Fruit fly (Drosophila melanogaster): ENCODE measurements around the gene CG12016.

The CG12016 gene

DNA sequence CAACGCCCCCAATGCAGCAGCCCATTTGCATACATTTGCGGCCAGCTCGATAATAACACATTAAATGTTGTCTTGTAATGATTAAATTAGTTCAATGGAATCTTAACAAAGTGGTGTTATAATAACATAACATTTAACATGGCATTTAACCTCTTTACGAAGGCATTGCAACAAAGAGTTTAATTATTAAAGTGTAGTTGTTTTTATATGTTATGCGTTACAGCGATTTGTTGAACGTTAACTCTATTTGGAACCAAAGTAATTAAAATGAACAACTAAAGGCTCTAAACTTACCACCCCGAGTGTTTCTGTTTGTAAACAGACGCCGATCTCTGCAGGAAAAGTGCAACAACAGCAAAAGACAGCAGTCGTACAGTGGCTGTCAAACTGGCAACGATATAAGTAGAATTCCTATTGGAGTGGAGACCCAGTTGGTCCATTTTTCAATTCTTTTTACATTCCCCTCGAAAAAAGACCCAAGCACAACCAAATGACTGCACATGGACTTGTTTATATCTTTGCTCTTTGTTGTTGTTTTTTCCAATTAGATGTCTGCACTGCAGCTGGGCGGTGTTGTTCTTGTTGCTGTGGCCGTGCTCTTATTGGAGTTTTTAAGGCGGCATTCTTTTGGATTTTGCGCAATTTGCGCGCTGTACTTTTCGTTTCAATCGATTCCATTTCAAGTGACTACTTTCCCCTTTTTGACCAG lies 19.7 kb downstream of the CG12016 start:
- no peak for TF ChIP-seq CG8478 (optimal IDR thresholded peaks at IDR 0.05)
- TF ChIP-seq EcR (GFP tag; optimal IDR thresholded peaks at IDR 0.05) = no peak
- TF ChIP-seq Dll (optimal IDR thresholded peaks at IDR 0.05) = no peak
- no peak for TF ChIP-seq psq (optimal IDR thresholded peaks at IDR 0.05)
- TF ChIP-seq usp (GFP tag; optimal IDR thresholded peaks at IDR 0.05) = no peak
- TF ChIP-seq pan (optimal IDR thresholded peaks at IDR 0.05) = no peak

DNA sequence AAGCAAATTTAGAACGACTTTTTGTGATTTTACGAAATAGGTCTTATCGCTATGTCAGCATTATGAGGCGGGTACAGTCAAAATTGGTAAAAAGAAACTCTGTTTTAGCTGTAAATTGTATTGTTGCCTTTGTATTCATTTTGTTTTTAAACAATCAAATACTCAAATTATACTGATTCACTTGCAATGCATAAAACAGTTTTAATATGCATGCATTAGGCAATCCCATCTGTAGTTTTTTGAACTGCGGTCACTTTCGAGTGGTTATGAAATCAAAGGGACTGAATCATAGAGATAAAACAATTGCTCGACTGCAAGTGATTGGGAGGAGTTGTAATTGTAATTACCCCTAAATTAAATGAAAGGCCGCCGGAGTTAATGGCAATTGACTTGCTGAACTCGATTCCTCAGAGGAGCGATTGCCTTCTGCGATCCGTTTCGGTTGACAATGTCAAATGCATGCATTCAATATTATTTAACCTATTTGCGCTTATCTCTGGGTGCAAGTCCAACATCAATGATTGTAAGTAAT lies 20.4 kb downstream of the CG12016 start:
- TF ChIP-seq psq (optimal IDR thresholded peaks at IDR 0.05) (no peak), usp (GFP tag; optimal IDR thresholded peaks at IDR 0.05) (no peak), CG8478 (optimal IDR thresholded peaks at IDR 0.05) (no peak), pan (optimal IDR thresholded peaks at IDR 0.05) (no peak)

dm6 chr3L:3342307-3342940 lies 23.1 kb downstream of the CG12016 start:
- no peak for TF ChIP-seq usp (GFP tag; optimal IDR thresholded peaks at IDR 0.05)
- TF ChIP-seq pan (optimal IDR thresholded peaks at IDR 0.05) = peak; percentile 82

dm6 chr3L:3343260-3343659 lies 23.9 kb downstream of the CG12016 start:
- no peak for TF ChIP-seq pan (optimal IDR thresholded peaks at IDR 0.05)
- TF ChIP-seq Dll (optimal IDR thresholded peaks at IDR 0.05) = no peak
- TF ChIP-seq psq (optimal IDR thresholded peaks at IDR 0.05) = no peak
- no peak for TF ChIP-seq EcR (GFP tag; optimal IDR thresholded peaks at IDR 0.05)
- TF ChIP-seq usp (GFP tag; optimal IDR thresholded peaks at IDR 0.05) = no peak
- TF ChIP-seq CG8478 (optimal IDR thresholded peaks at IDR 0.05) = no peak

- TF ChIP-seq Dll (optimal IDR thresholded peaks at IDR 0.05) (no peak), EcR (GFP tag; optimal IDR thresholded peaks at IDR 0.05) (no peak), usp (GFP tag; optimal IDR thresholded peaks at IDR 0.05) (no peak), pan (optimal IDR thresholded peaks at IDR 0.05) (no peak), CG8478 (optimal IDR thresholded peaks at IDR 0.05) (no peak), psq (optimal IDR thresholded peaks at IDR 0.05) (no peak)
Observed at dm6 chr3L:3344528-3344927, 25.2 kb downstream of the CG12016 start.

DNA sequence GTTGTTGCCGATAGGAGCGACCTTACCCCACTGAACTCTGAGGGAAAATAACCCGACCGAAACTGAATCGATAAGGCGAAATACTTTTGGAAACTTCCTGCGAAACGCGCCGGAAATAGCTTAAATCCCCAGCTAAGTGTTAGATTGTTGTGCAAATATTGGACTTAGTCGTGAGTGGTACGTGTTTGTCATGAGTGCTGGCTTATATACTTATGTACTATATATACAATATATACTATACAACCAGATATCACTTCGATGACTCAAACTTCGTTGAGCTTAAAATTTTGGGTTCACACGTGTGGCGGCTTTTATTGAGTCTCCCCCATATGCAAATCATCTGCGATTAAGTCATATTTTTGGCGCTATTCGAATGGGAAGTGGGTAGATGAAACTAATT lies 26.9 kb downstream of the CG12016 start:
- TF ChIP-seq pan (optimal IDR thresholded peaks at IDR 0.05) = no peak
- no peak for TF ChIP-seq CG8478 (optimal IDR thresholded peaks at IDR 0.05)
- no peak for TF ChIP-seq Dll (optimal IDR thresholded peaks at IDR 0.05)
- TF ChIP-seq usp (GFP tag; optimal IDR thresholded peaks at IDR 0.05) = no peak
- no peak for TF ChIP-seq psq (optimal IDR thresholded peaks at IDR 0.05)

DNA sequence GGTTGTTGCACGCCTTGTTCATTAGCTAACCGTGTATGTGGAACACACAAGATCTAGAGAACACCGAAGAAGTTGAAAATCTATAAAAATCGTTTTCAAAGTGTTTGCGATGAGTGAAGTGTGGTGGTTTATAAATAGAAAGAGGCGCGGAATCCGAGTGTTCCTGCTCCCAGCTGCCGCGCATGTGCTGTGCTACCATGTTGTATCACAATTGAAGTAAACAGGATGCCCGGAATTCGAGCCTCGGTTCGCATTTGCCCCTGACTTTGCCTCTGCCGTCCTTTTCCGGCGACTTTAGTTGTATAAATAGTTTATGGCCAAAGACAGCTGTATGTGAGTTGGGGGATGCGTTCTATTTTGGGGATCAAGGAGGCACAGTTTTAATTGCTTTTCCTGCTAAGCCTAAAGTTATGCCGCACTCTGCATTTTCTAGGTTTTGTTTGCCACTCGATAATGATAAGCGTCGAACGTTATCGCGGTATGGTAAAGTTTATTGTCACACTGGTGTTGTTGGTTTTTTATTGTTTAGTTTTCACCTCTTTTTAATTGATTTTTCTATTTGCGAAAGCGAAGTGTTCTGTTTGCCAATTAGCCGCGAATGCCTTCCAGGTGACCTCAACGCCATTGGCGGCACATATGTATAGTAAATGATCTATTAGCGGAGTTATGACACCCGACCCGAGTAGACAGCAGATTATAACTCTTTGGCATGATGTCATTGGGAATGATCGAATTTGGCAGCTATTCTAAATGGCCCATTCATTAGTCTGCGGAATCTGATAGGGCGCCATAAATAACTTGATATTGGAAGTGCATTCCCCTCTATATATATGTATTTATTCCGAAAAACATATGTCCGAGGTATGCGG lies 29.8 kb downstream of the CG12016 start:
- TF ChIP-seq EcR (GFP tag; optimal IDR thresholded peaks at IDR 0.05) (no peak), Dll (optimal IDR thresholded peaks at IDR 0.05) (no peak), usp (GFP tag; optimal IDR thresholded peaks at IDR 0.05) (no peak), CG8478 (optimal IDR thresholded peaks at IDR 0.05) (no peak), psq (optimal IDR thresholded peaks at IDR 0.05) (no peak), pan (optimal IDR thresholded peaks at IDR 0.05) (no peak)

DNA sequence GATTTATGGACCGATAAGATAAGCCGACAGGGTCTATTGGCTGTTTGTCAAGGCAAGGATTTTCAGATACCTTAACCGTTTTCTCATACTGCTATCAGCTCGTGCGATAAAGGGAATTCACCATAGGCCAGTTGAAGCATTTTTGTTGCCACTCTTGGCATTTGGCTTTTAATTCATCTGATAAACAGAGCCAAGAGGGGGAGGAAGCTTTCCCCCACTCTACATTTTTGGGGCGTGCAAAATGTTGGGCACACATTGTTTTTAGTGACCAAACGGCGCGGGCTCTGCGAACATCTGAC lies 30.4 kb downstream of the CG12016 start:
- TF ChIP-seq usp (GFP tag; optimal IDR thresholded peaks at IDR 0.05) = no peak
- TF ChIP-seq pan (optimal IDR thresholded peaks at IDR 0.05) = no peak
- TF ChIP-seq Dll (optimal IDR thresholded peaks at IDR 0.05) = no peak
- no peak for TF ChIP-seq EcR (GFP tag; optimal IDR thresholded peaks at IDR 0.05)
- TF ChIP-seq psq (optimal IDR thresholded peaks at IDR 0.05) = no peak
- TF ChIP-seq CG8478 (optimal IDR thresholded peaks at IDR 0.05) = no peak

dm6 chr3L:3350572-3351343 lies 31.4 kb downstream of the CG12016 start:
- no peak for TF ChIP-seq Dll (optimal IDR thresholded peaks at IDR 0.05)
- no peak for TF ChIP-seq EcR (GFP tag; optimal IDR thresholded peaks at IDR 0.05)
- no peak for TF ChIP-seq psq (optimal IDR thresholded peaks at IDR 0.05)
- TF ChIP-seq CG8478 (optimal IDR thresholded peaks at IDR 0.05) = no peak
- no peak for TF ChIP-seq usp (GFP tag; optimal IDR thresholded peaks at IDR 0.05)
- TF ChIP-seq pan (optimal IDR thresholded peaks at IDR 0.05) = no peak

- TF ChIP-seq pan (optimal IDR thresholded peaks at IDR 0.05) (no peak), usp (GFP tag; optimal IDR thresholded peaks at IDR 0.05) (no peak), CG8478 (optimal IDR thresholded peaks at IDR 0.05) (no peak), EcR (GFP tag; optimal IDR thresholded peaks at IDR 0.05) (no peak), Dll (optimal IDR thresholded peaks at IDR 0.05) (no peak), psq (optimal IDR thresholded peaks at IDR 0.05) (no peak)
Observed at dm6 chr3L:3351814-3352359, 32.5 kb downstream of the CG12016 start.

DNA sequence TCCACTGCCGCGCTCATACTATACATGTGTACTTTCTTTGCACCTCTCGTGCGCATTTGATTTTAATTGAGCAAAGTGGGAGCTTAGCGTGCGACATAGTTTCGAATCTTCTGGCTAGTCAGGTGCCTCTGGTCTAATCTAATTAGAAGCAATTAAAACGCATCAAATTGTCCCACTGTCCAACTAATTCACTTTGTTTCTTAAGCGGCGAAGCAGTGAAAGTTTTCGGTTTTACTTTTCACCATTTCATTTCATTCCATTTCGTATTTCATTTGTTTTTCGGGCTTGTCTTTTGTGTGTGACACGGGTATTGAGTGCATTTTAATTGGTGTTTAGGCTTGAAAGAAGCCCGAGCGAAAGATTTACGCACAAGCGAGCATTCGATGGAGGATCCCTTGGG lies 33.2 kb downstream of the CG12016 start:
- no peak for TF ChIP-seq pan (optimal IDR thresholded peaks at IDR 0.05)
- TF ChIP-seq EcR (GFP tag; optimal IDR thresholded peaks at IDR 0.05) = no peak
- no peak for TF ChIP-seq psq (optimal IDR thresholded peaks at IDR 0.05)
- no peak for TF ChIP-seq Dll (optimal IDR thresholded peaks at IDR 0.05)
- no peak for TF ChIP-seq CG8478 (optimal IDR thresholded peaks at IDR 0.05)
- no peak for TF ChIP-seq usp (GFP tag; optimal IDR thresholded peaks at IDR 0.05)
